Fruit fly (Drosophila melanogaster) whole organism, embryonic: ENCODE results near the gene RpS7.
A peak's percentile ranks its signal among the peaks of the same experiment; 100 is the strongest.

Experiments
- C15 ChIP-seq: fragments of 200-800 bp; sonication (Bioruptor generic); IDR thresholded peaks from 3 replicates; pipeline ENCODE4 v1.3.6; 2022; ENCODE audit warnings: missing biosample characterization, missing genetic modification characterization
- CG10543 ChIP-seq: fragments of 200-800 bp; sonication (Bioruptor generic); optimal IDR thresholded peaks from 3 replicates; lab custom pipeline; 2017; ENCODE audit warnings: missing biosample characterization, mild to moderate bottlenecking, missing genetic modification characterization, moderate library complexity
- CG10959 ChIP-seq: fragments of 200-800 bp; sonication (Bioruptor generic); IDR thresholded peaks from 2 replicates; pipeline ENCODE4 v1.3.6; 2022; ENCODE audit warnings: missing biosample characterization, missing genetic modification characterization
- CG17568 ChIP-seq: fragments of 200-800 bp; sonication (Bioruptor generic); optimal IDR thresholded peaks from 2 replicates; lab custom pipeline; 2018; ENCODE audit warnings: missing biosample characterization, mild to moderate bottlenecking, missing genetic modification characterization, moderate library complexity
- CG18476 ChIP-seq: fragments of 200-800 bp; sonication (Bioruptor generic); optimal IDR thresholded peaks from 2 replicates; lab custom pipeline; 2016; ENCODE audit warnings: missing biosample characterization, mild to moderate bottlenecking, missing genetic modification characterization
- CG31224 ChIP-seq: fragments of 200-800 bp; sonication (Bioruptor generic); IDR thresholded peaks from 2 replicates; pipeline ENCODE4 v1.3.6; 2022; ENCODE audit warnings: missing biosample characterization, missing genetic modification characterization
- CG3847 ChIP-seq: fragments of 200-800 bp; sonication (Bioruptor generic); IDR thresholded peaks from 2 replicates; pipeline ENCODE4 v1.3.6; 2022; ENCODE audit warnings: missing biosample characterization, missing genetic modification characterization
- CG3995 ChIP-seq: fragments of 200-800 bp; sonication (Bioruptor generic); optimal IDR thresholded peaks from 3 replicates; lab custom pipeline; 2016; ENCODE audit warnings: missing biosample characterization, missing genetic modification characterization
- CG4282 ChIP-seq: fragments of 200-800 bp; sonication (Bioruptor generic); optimal IDR thresholded peaks from 2 replicates; lab custom pipeline; 2016; ENCODE audit warnings: missing biosample characterization, missing genetic modification characterization
- CG4360 ChIP-seq: fragments of 200-800 bp; sonication (Bioruptor generic); IDR thresholded peaks from 2 replicates; pipeline ENCODE4 v1.3.6; 2022; ENCODE audit warnings: missing biosample characterization, missing genetic modification characterization
- CG6254 ChIP-seq: fragments of 200-800 bp; sonication (Bioruptor generic); optimal IDR thresholded peaks from 3 replicates; lab custom pipeline; 2017; ENCODE audit warnings: mild to moderate bottlenecking, missing biosample characterization, missing genetic modification reagents, missing genetic modification characterization
- CG6765 ChIP-seq: fragments of 200-800 bp; sonication (Bioruptor generic); optimal IDR thresholded peaks from 3 replicates; lab custom pipeline; 2017; ENCODE audit warnings: missing biosample characterization, mild to moderate bottlenecking, missing genetic modification characterization
- CG6791 ChIP-seq: fragments of 200-800 bp; sonication (Bioruptor generic); IDR thresholded peaks from 3 replicates; pipeline ENCODE4 v1.3.6; 2022; ENCODE audit warnings: missing biosample characterization, missing genetic modification characterization; ENCODE audit not compliant: partially characterized antibody
- CG7357 ChIP-seq: fragments of 200-800 bp; sonication (Bioruptor generic); IDR thresholded peaks from 3 replicates; pipeline ENCODE4 v1.3.6; 2022; ENCODE audit warnings: missing biosample characterization, missing genetic modification characterization
- CG8089 ChIP-seq: fragments of 200-800 bp; sonication (Bioruptor generic); optimal IDR thresholded peaks from 3 replicates; lab custom pipeline; 2016; ENCODE audit warnings: missing biosample characterization, missing genetic modification characterization
- CG8281 ChIP-seq: fragments of 200-800 bp; sonication (Bioruptor generic); optimal IDR thresholded peaks from 2 replicates; lab custom pipeline; 2018; ENCODE audit warnings: missing biosample characterization, mild to moderate bottlenecking, missing genetic modification characterization, moderate library complexity
- CG9932 ChIP-seq: fragments of 200-800 bp; sonication (Bioruptor generic); IDR thresholded peaks from 2 replicates; pipeline ENCODE4 v1.3.6; 2022; ENCODE audit warnings: missing biosample characterization, missing genetic modification characterization
- Deaf1 ChIP-seq: fragments of 200-800 bp; optimal IDR thresholded peaks from 3 replicates; lab custom pipeline; 2019; ENCODE audit warnings: missing biosample characterization, mild to moderate bottlenecking, missing genetic modification characterization, moderate library complexity
- E2f2 ChIP-seq: fragments of 200-800 bp; sonication (Bioruptor generic); IDR thresholded peaks from 2 replicates; pipeline ENCODE4 v1.3.6; 2022; ENCODE audit warnings: missing biosample characterization, missing genetic modification characterization
- ERR ChIP-seq: fragments of 200-800 bp; sonication (Bioruptor generic); optimal IDR thresholded peaks from 2 replicates; lab custom pipeline; 2016; ENCODE audit warnings: missing biosample characterization, missing genetic modification characterization
- Fer1 ChIP-seq: fragments of 200-800 bp; sonication (Bioruptor generic); optimal IDR thresholded peaks from 2 replicates; lab custom pipeline; 2017; ENCODE audit warnings: missing biosample characterization, mild to moderate bottlenecking, missing genetic modification characterization
- HLHmδ ChIP-seq: fragments of 200-800 bp; sonication (Bioruptor generic); optimal IDR thresholded peaks from 2 replicates; lab custom pipeline; 2018; ENCODE audit warnings: missing biosample characterization, mild to moderate bottlenecking, missing genetic modification characterization, moderate library complexity
- Hey ChIP-seq: fragments of 200-800 bp; sonication (Bioruptor generic); optimal IDR thresholded peaks from 3 replicates; lab custom pipeline; 2018; ENCODE audit warnings: missing biosample characterization, mild to moderate bottlenecking, missing genetic modification characterization
- Myb ChIP-seq: fragments of 200-800 bp; sonication (Bioruptor generic); optimal IDR thresholded peaks from 2 replicates; lab custom pipeline; 2016; ENCODE audit warnings: missing biosample characterization, missing genetic modification characterization
- NK7.1 ChIP-seq: fragments of 200-800 bp; sonication (Bioruptor generic); optimal IDR thresholded peaks from 3 replicates; lab custom pipeline; 2016; ENCODE audit warnings: missing biosample characterization, missing genetic modification characterization
- Oaz ChIP-seq: fragments of 200-800 bp; sonication (Bioruptor generic); IDR thresholded peaks from 2 replicates; pipeline ENCODE4 v1.3.6; 2022; ENCODE audit warnings: missing biosample characterization, missing genetic modification characterization
- Ravus ChIP-seq: fragments of 200-800 bp; sonication (Bioruptor generic); IDR thresholded peaks from 2 replicates; pipeline ENCODE4 v1.3.6; 2022; ENCODE audit warnings: missing biosample characterization, missing genetic modification characterization
- Rfx ChIP-seq: fragments of 200-800 bp; sonication (Bioruptor generic); IDR thresholded peaks from 2 replicates; pipeline ENCODE4 v1.3.6; 2022; ENCODE audit warnings: missing biosample characterization, missing genetic modification characterization
- Stat92E ChIP-seq, 3 experiments: fragments of >200 bp in 2 of 3; fragments of 200-800 bp in 1 of 3; sonication (Bioruptor generic) in 1 of 3; optimal IDR thresholded peaks; 2 replicates each; lab custom pipeline; 2017 to 2019; ENCODE audit warnings: missing biosample characterization in 3 of 3, missing genetic modification characterization in 3 of 3, mild to moderate bottlenecking in 1 of 3, moderate library complexity in 1 of 3
- Taf1 ChIP-seq: fragments of 200-800 bp; sonication (Bioruptor generic); IDR thresholded peaks from 2 replicates; pipeline ENCODE4 v1.3.6; 2022; ENCODE audit warnings: missing biosample characterization, missing genetic modification characterization
- ab ChIP-seq: fragments of 200-800 bp; sonication (Bioruptor generic); optimal IDR thresholded peaks from 2 replicates; lab custom pipeline; 2016; ENCODE audit warnings: missing biosample characterization, missing genetic modification characterization
- ac ChIP-seq: fragments of 200-800 bp; sonication (Bioruptor generic); optimal IDR thresholded peaks from 3 replicates; lab custom pipeline; 2017; ENCODE audit warnings: missing biosample characterization, mild to moderate bottlenecking, missing genetic modification characterization
- aop ChIP-seq: fragments of 200-800 bp; sonication (Bioruptor generic); IDR thresholded peaks from 2 replicates; pipeline ENCODE4 v1.3.6; 2022; ENCODE audit warnings: missing biosample characterization, missing genetic modification characterization
- ase ChIP-seq: fragments of 200-800 bp; sonication (Bioruptor generic); IDR thresholded peaks from 3 replicates; pipeline ENCODE4 v1.3.6; 2022; ENCODE audit warnings: missing biosample characterization, missing genetic modification characterization
- bab2 ChIP-seq: fragments of 200-800 bp; sonication (Bioruptor generic); optimal IDR thresholded peaks from 2 replicates; lab custom pipeline; 2016; ENCODE audit warnings: missing biosample characterization, missing genetic modification characterization
- cad ChIP-seq: fragments of >200 bp; optimal IDR thresholded peaks from 2 replicates; lab custom pipeline; 2017; ENCODE audit warnings: missing biosample characterization, missing genetic modification characterization
- gcm2 ChIP-seq: fragments of 200-800 bp; sonication (Bioruptor generic); optimal IDR thresholded peaks from 2 replicates; lab custom pipeline; 2016; ENCODE audit warnings: missing biosample characterization, missing genetic modification characterization
- grau ChIP-seq: fragments of 200-800 bp; optimal IDR thresholded peaks from 3 replicates; lab custom pipeline; 2019; ENCODE audit warnings: missing biosample characterization, mild to moderate bottlenecking, missing genetic modification characterization, moderate library complexity
- jing ChIP-seq: fragments of 200-800 bp; sonication (Bioruptor generic); optimal IDR thresholded peaks from 2 replicates; lab custom pipeline; 2018; ENCODE audit warnings: missing biosample characterization, mild to moderate bottlenecking, missing genetic modification characterization
- knrl ChIP-seq: fragments of 200-800 bp; sonication (Bioruptor generic); IDR thresholded peaks from 3 replicates; pipeline ENCODE4 v1.3.6; 2022; ENCODE audit warnings: missing biosample characterization, missing genetic modification characterization; ENCODE audit not compliant: partially characterized antibody
- lab ChIP-seq: fragments of 200-800 bp; sonication (Bioruptor generic); optimal IDR thresholded peaks from 3 replicates; lab custom pipeline; 2017; ENCODE audit warnings: missing biosample characterization, missing genetic modification characterization, mild to moderate bottlenecking, moderate library complexity, missing genetic modification reagents
- mam ChIP-seq: fragments of 200-800 bp; sonication (Bioruptor generic); optimal IDR thresholded peaks from 3 replicates; lab custom pipeline; 2016; ENCODE audit warnings: missing biosample characterization, missing genetic modification characterization
- pho ChIP-seq: fragments of 200-800 bp; sonication (Bioruptor generic); optimal IDR thresholded peaks from 2 replicates; lab custom pipeline; 2016; ENCODE audit warnings: missing biosample characterization, missing genetic modification characterization
- pita ChIP-seq: fragments of 200-800 bp; sonication (Bioruptor generic); optimal IDR thresholded peaks from 2 replicates; lab custom pipeline; 2017; ENCODE audit warnings: missing biosample characterization, mild to moderate bottlenecking, missing genetic modification characterization
- pzg ChIP-seq: fragments of 200-800 bp; sonication (Bioruptor generic); optimal IDR thresholded peaks from 3 replicates; lab custom pipeline; 2018; ENCODE audit warnings: missing biosample characterization, mild to moderate bottlenecking, missing genetic modification characterization, moderate library complexity
- ranshi ChIP-seq: fragments of 200-800 bp; sonication (Bioruptor generic); IDR thresholded peaks from 2 replicates; pipeline ENCODE4 v1.3.6; 2022; ENCODE audit warnings: missing biosample characterization, missing genetic modification characterization
- shn ChIP-seq: fragments of 200-800 bp; sonication (Bioruptor generic); optimal IDR thresholded peaks from 3 replicates; lab custom pipeline; 2016; ENCODE audit warnings: missing biosample characterization, missing genetic modification characterization
- sim ChIP-seq: fragments of 200-800 bp; sonication (Bioruptor generic); IDR thresholded peaks from 2 replicates; pipeline ENCODE4 v1.3.6; 2022; ENCODE audit warnings: missing biosample characterization, missing genetic modification characterization
- tio ChIP-seq: fragments of 200-800 bp; sonication (Bioruptor generic); optimal IDR thresholded peaks from 2 replicates; lab custom pipeline; 2017; ENCODE audit warnings: missing biosample characterization, missing genetic modification characterization, inconsistent platforms
- toy ChIP-seq: fragments of 200-800 bp; sonication (Bioruptor generic); IDR thresholded peaks from 2 replicates; pipeline ENCODE4 v1.3.6; 2022; ENCODE audit warnings: missing biosample characterization, missing genetic modification characterization
- twi ChIP-seq: fragments of 200-800 bp; optimal IDR thresholded peaks from 2 replicates; lab custom pipeline; 2019; ENCODE audit warnings: missing biosample characterization, mild to moderate bottlenecking, missing genetic modification characterization, moderate library complexity
- vnd ChIP-seq: fragments of 200-800 bp; sonication (Bioruptor generic); IDR thresholded peaks from 3 replicates; pipeline ENCODE4 v1.3.6; 2022; ENCODE audit warnings: missing biosample characterization, missing genetic modification characterization; ENCODE audit not compliant: partially characterized antibody
- zfh2 ChIP-seq: fragments of 200-800 bp; sonication (Bioruptor generic); optimal IDR thresholded peaks from 2 replicates; lab custom pipeline; 2016; ENCODE audit warnings: missing biosample characterization, missing genetic modification characterization

Gene RpS7

DNA sequence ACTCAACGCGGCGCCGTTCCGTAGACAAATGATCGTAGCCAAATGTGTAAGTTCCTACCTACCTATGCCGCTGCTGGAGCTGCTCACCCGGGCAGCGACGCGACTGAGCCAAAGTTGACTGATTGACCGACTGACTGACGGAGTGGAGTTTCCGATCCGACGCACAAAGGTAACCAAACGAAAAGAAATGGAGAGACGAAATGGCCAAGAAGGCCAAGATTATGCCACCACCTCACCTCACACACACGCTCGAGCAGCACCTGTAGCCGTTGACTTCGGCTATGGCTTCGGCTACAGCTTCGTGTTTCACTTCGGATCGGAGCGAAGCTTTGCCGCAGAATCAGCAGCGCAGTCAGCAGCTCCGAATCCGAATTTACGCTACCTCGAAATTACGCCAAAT, 17.8 kb downstream of the RpS7 start, which contains the start of gene CG9747 (continued):
- TF ChIP-seq ac (GFP tag; lab: Kevin White, UChicago) (no peak), vnd (no peak), ase (GFP tag; lab: Robert Waterston, UW) (no peak), E2f2 (GFP tag; lab: Robert Waterston, UW) (no peak), HLHmδ (GFP tag; lab: Kevin White, UChicago) (no peak), twi (tag; lab: Kevin White, UChicago) (no peak), CG8089 (GFP tag; lab: Kevin White, UChicago) (no peak), shn (GFP tag; lab: Kevin White, UChicago) (no peak), CG6254 (GFP tag; lab: Kevin White, UChicago) (no peak), pho (GFP tag; lab: Kevin White, UChicago) (no peak), zfh2 (no peak), toy (GFP tag; lab: Robert Waterston, UW) (no peak), C15 (GFP tag; lab: Robert Waterston, UW) (no peak), ranshi (no peak), Rfx (GFP tag; lab: Robert Waterston, UW) (no peak), Hey (tag; lab: Kevin White, UChicago) (no peak), grau (tag; lab: Kevin White, UChicago) (no peak), pzg (GFP tag; lab: Kevin White, UChicago) (no peak), ab (GFP tag; lab: Kevin White, UChicago) (no peak), bab2 (no peak), CG3847 (GFP tag; lab: Robert Waterston, UW) (no peak), CG10959 (GFP tag; lab: Robert Waterston, UW) (no peak), NK7.1 (no peak), CG3995 (GFP tag; lab: Kevin White, UChicago) (no peak), tio (GFP tag; lab: Kevin White, UChicago) (no peak), CG4282 (no peak), Myb (GFP tag; lab: Kevin White, UChicago) (no peak), Fer1 (GFP tag; lab: Kevin White, UChicago) (no peak), CG8281 (peak; percentile 98), CG17568 (GFP tag; lab: Kevin White, UChicago) (no peak), Taf1 (GFP tag; lab: Robert Waterston, UW) (no peak), Deaf1 (tag; lab: Kevin White, UChicago) (peak; percentile 98), Oaz (GFP tag; lab: Robert Waterston, UW) (no peak), CG31224 (no peak), cad (GFP tag; lab: Kevin White, UChicago) (no peak), gcm2 (no peak), CG4360 (no peak), Stat92E (GFP tag; optimal IDR thresholded peaks at IDR 0.05; lab: Kevin White, UChicago) (no peak), ERR (GFP tag; lab: Kevin White, UChicago) (no peak), CG7357 (GFP tag; lab: Robert Waterston, UW) (no peak), sim (GFP tag; lab: Robert Waterston, UW) (no peak), CG18476 (GFP tag; lab: Kevin White, UChicago) (no peak), knrl (no peak), jing (GFP tag; lab: Kevin White, UChicago) (no peak), CG9932 (GFP tag; lab: Robert Waterston, UW) (peak; percentile 4; the same call in 1 of the 2 replicates), Ravus (GFP tag; lab: Robert Waterston, UW) (no peak), CG6765 (peak; percentile 10), mam (GFP tag; lab: Kevin White, UChicago) (no peak), lab (peak; percentile 15), aop (no peak), CG6791 (no peak), CG10543 (GFP tag; lab: Kevin White, UChicago) (peak; percentile 66), pita (no peak)
